ENCODE assay signal across 1 fruit fly cellular context in the genomic region with DNA sequence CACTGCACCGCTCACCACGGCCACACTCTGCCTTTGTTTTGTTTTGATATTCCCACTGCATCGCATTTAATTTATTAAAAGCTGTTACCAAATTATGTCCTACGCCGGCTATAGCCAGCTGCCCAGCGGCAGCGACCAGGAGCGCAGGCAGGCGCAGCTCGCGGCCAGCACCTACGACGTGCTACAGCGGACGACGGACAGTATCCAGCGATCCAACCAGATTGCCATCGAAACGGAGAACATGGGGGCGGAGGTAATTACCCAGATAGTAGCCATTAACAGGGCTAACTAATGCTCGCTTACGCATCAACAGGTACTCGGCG.
TF ChIP-seq lines count a peak whose summit lies in the region.

No protein-coding gene starts in this region.

TF ChIP-seq in whole organism, embryonic, 481 proteins besides CTCF, POLR2A, EP300 and RAD21 (continued from another document):
- TF ChIP-seq CG6689 (GFP tag; IDR thresholded peaks at IDR 0.05; lab: Robert Waterston, UW): no peak
- no peak for TF ChIP-seq HmgD (GFP tag; optimal IDR thresholded peaks at IDR 0.05; lab: Kevin White, UChicago)
- TF ChIP-seq ap (GFP tag; IDR thresholded peaks at IDR 0.05; lab: Robert Waterston, UW): no peak
- TF ChIP-seq CG6175 (GFP tag; IDR thresholded peaks at IDR 0.05; lab: Robert Waterston, UW): no peak
- no peak for TF ChIP-seq Sox100B (GFP tag; optimal IDR thresholded peaks at IDR 0.05; lab: Kevin White, UChicago)
- TF ChIP-seq CG4707 (GFP tag; optimal IDR thresholded peaks at IDR 0.05; lab: Kevin White, UChicago): no peak
- no peak for TF ChIP-seq slbo (GFP tag; IDR thresholded peaks at IDR 0.05; lab: Robert Waterston, UW)
- no peak for TF ChIP-seq crc (GFP tag; optimal IDR thresholded peaks at IDR 0.05; lab: Kevin White, UChicago)
- no peak for TF ChIP-seq CG9797 (GFP tag; optimal IDR thresholded peaks at IDR 0.05; lab: Kevin White, UChicago)
- TF ChIP-seq shn (GFP tag; optimal IDR thresholded peaks at IDR 0.05; lab: Kevin White, UChicago): no peak
- no peak for TF ChIP-seq chif (GFP tag; optimal IDR thresholded peaks at IDR 0.05; lab: Kevin White, UChicago)
- TF ChIP-seq dysf (GFP tag; IDR thresholded peaks at IDR 0.05; lab: Robert Waterston, UW): no peak
- TF ChIP-seq unc-4 (GFP tag; IDR thresholded peaks at IDR 0.05; lab: Robert Waterston, UW; ENCODE audit: partially characterized antibody): 0 out of 2 replicates have a peak, but pooled peaks have one; percentile 15
- TF ChIP-seq abd-A (tag; optimal IDR thresholded peaks at IDR 0.05; lab: Kevin White, UChicago): no peak
- no peak for TF ChIP-seq CG13775 (GFP tag; optimal IDR thresholded peaks at IDR 0.05; lab: Kevin White, UChicago)
- peak; percentile 18 for TF ChIP-seq Antp (GFP tag; optimal IDR thresholded peaks at IDR 0.05; lab: Kevin White, UChicago)
- TF ChIP-seq CG2889 (GFP tag; IDR thresholded peaks at IDR 0.05; lab: Robert Waterston, UW): no peak
- TF ChIP-seq esg (GFP tag; conservative IDR thresholded peaks at IDR 0.05; lab: Robert Waterston, UW): no peak
- TF ChIP-seq CG18619 (GFP tag; optimal IDR thresholded peaks at IDR 0.05; lab: Kevin White, UChicago): no peak
- no peak for TF ChIP-seq CG3726 (GFP tag; IDR thresholded peaks at IDR 0.05; lab: Robert Waterston, UW)
- no peak for TF ChIP-seq CG4820 (GFP tag; optimal IDR thresholded peaks at IDR 0.05; lab: Kevin White, UChicago)
- TF ChIP-seq Hr3 (GFP tag; optimal IDR thresholded peaks at IDR 0.05; lab: Kevin White, UChicago): no peak
- TF ChIP-seq dm (GFP tag; optimal IDR thresholded peaks at IDR 0.05; lab: Kevin White, UChicago): no peak
- TF ChIP-seq wdn (GFP tag; IDR thresholded peaks at IDR 0.05; lab: Robert Waterston, UW): no peak
- TF ChIP-seq bcd (GFP tag; optimal IDR thresholded peaks at IDR 0.05; lab: Kevin White, UChicago): no peak
- TF ChIP-seq CG9932 (GFP tag; IDR thresholded peaks at IDR 0.05; lab: Robert Waterston, UW): no peak
- TF ChIP-seq CG33213 (GFP tag; optimal IDR thresholded peaks at IDR 0.05; lab: Kevin White, UChicago): peak; percentile 36
- TF ChIP-seq CG14014 (GFP tag; IDR thresholded peaks at IDR 0.05; lab: Robert Waterston, UW): no peak
- 0 out of 2 replicates have a peak, but pooled peaks have one; percentile 3 for TF ChIP-seq amos (GFP tag; IDR thresholded peaks at IDR 0.05; lab: Robert Waterston, UW; ENCODE audit: partially characterized antibody)
- TF ChIP-seq CG18476 (GFP tag; optimal IDR thresholded peaks at IDR 0.05; lab: Kevin White, UChicago): no peak
- no peak for TF ChIP-seq danr (GFP tag; IDR thresholded peaks at IDR 0.05; lab: Robert Waterston, UW)
- TF ChIP-seq NfI (GFP tag; optimal IDR thresholded peaks at IDR 0.05; lab: Kevin White, UChicago): no peak
- TF ChIP-seq CG6654 (GFP tag; optimal IDR thresholded peaks at IDR 0.05; lab: Kevin White, UChicago): no peak
- TF ChIP-seq Opbp (GFP tag; IDR thresholded peaks at IDR 0.05; lab: Robert Waterston, UW; ENCODE audit: partially characterized antibody): no peak; the same call in 2 of the 3 replicates
- TF ChIP-seq fd64A (GFP tag; optimal IDR thresholded peaks at IDR 0.05; lab: Kevin White, UChicago): no peak
- TF ChIP-seq fu2 (GFP tag; optimal IDR thresholded peaks at IDR 0.05; lab: Kevin White, UChicago): no peak
- no peak for TF ChIP-seq hb (GFP tag; IDR thresholded peaks at IDR 0.05; lab: Robert Waterston, UW; ENCODE audit: partially characterized antibody)
- no peak for TF ChIP-seq CG1233 (GFP tag; optimal IDR thresholded peaks at IDR 0.05; lab: Kevin White, UChicago)
- TF ChIP-seq prd (optimal IDR thresholded peaks at IDR 0.05; lab: Kevin White, UChicago): no peak
- TF ChIP-seq prd (GFP tag; IDR thresholded peaks at IDR 0.05; lab: Robert Waterston, UW): no peak
- TF ChIP-seq CG8290 (GFP tag; optimal IDR thresholded peaks at IDR 0.05; lab: Kevin White, UChicago): no peak
- peak in 1 of 2 experiments; percentile 14 for TF ChIP-seq CG8290 (tag; optimal IDR thresholded peaks at IDR 0.05; lab: Kevin White, UChicago)
- TF ChIP-seq MBD-R2 (GFP tag; IDR thresholded peaks at IDR 0.05; lab: Robert Waterston, UW): peak; percentile 90
- TF ChIP-seq CG14667 (GFP tag; IDR thresholded peaks at IDR 0.05; lab: Robert Waterston, UW): no peak
- no peak for TF ChIP-seq kay (GFP tag; optimal IDR thresholded peaks at IDR 0.05; lab: Kevin White, UChicago)
- no peak for TF ChIP-seq HmgZ (tag; optimal IDR thresholded peaks at IDR 0.05; lab: Kevin White, UChicago)
- TF ChIP-seq TFAM (GFP tag; optimal IDR thresholded peaks at IDR 0.05; lab: Kevin White, UChicago): no peak
- no peak for TF ChIP-seq Aef1 (GFP tag; IDR thresholded peaks at IDR 0.05; lab: Robert Waterston, UW)
- TF ChIP-seq MESR4 (GFP tag; optimal IDR thresholded peaks at IDR 0.05; lab: Kevin White, UChicago): peak; percentile 55
- TF ChIP-seq Oli (tag; optimal IDR thresholded peaks at IDR 0.05; lab: Kevin White, UChicago): no peak
- peak; percentile 91 for TF ChIP-seq Ets65A (GFP tag; lab: Kevin White, UChicago)
- no peak for TF ChIP-seq Max (GFP tag; optimal IDR thresholded peaks at IDR 0.05; lab: Kevin White, UChicago)
- TF ChIP-seq CG13894 (tag; optimal IDR thresholded peaks at IDR 0.05; lab: Kevin White, UChicago): no peak
- peak; percentile 61; the same call in 2 of the 4 replicates for TF ChIP-seq chinmo (GFP tag; IDR thresholded peaks at IDR 0.05; lab: Robert Waterston, UW; ENCODE audit: partially characterized antibody)
- no peak for TF ChIP-seq CG7987 (GFP tag; optimal IDR thresholded peaks at IDR 0.05; lab: Kevin White, UChicago)
- no peak for TF ChIP-seq zfh1 (GFP tag; IDR thresholded peaks at IDR 0.05; lab: Robert Waterston, UW)
- no peak for TF ChIP-seq sqz (GFP tag; optimal IDR thresholded peaks at IDR 0.05; lab: Kevin White, UChicago)
- no peak for TF ChIP-seq CG7556 (GFP tag; optimal IDR thresholded peaks at IDR 0.05; lab: Kevin White, UChicago)
- TF ChIP-seq nerfin-2 (GFP tag; IDR thresholded peaks at IDR 0.05; lab: Robert Waterston, UW; ENCODE audit: partially characterized antibody): no peak
- peak; percentile 3; the same call in 1 of the 2 replicates for TF ChIP-seq ato (GFP tag; IDR thresholded peaks at IDR 0.05; lab: Robert Waterston, UW; ENCODE audit: partially characterized antibody)
- no peak for TF ChIP-seq NC2α (GFP tag; optimal IDR thresholded peaks at IDR 0.05; lab: Kevin White, UChicago)
- TF ChIP-seq unpg (GFP tag; optimal IDR thresholded peaks at IDR 0.05; lab: Kevin White, UChicago): no peak
- no peak for TF ChIP-seq fd3F (GFP tag; optimal IDR thresholded peaks at IDR 0.05; lab: Kevin White, UChicago)
- no peak for TF ChIP-seq gro (GFP tag; optimal IDR thresholded peaks at IDR 0.05; lab: Kevin White, UChicago)
- TF ChIP-seq grn (GFP tag; optimal IDR thresholded peaks at IDR 0.05; lab: Kevin White, UChicago): no peak
- no peak for TF ChIP-seq CG14441 (GFP tag; IDR thresholded peaks at IDR 0.05; lab: Robert Waterston, UW)
- no peak for TF ChIP-seq Elba2 (GFP tag; optimal IDR thresholded peaks at IDR 0.05; lab: Kevin White, UChicago)
- no peak for TF ChIP-seq CG7786 (GFP tag; optimal IDR thresholded peaks at IDR 0.05; lab: Kevin White, UChicago)
- TF ChIP-seq kah (GFP tag; optimal IDR thresholded peaks at IDR 0.05; lab: Kevin White, UChicago): no peak
- no peak for TF ChIP-seq Sox102F (GFP tag; optimal IDR thresholded peaks at IDR 0.05; lab: Kevin White, UChicago)
- peak; percentile 38; the same call in 1 of the 3 replicates for TF ChIP-seq knrl (GFP tag; IDR thresholded peaks at IDR 0.05; lab: Robert Waterston, UW; ENCODE audit: partially characterized antibody)
- TF ChIP-seq ftz-f1 (GFP tag; optimal IDR thresholded peaks at IDR 0.05; lab: Kevin White, UChicago): no peak
- TF ChIP-seq run (tag; optimal IDR thresholded peaks at IDR 0.05; lab: Kevin White, UChicago): no peak
- TF ChIP-seq CG7928 (GFP tag; optimal IDR thresholded peaks at IDR 0.05; lab: Kevin White, UChicago): no peak
- no peak for TF ChIP-seq hbn (GFP tag; IDR thresholded peaks at IDR 0.05; lab: Robert Waterston, UW; ENCODE audit: partially characterized antibody)
- peak; percentile 47; the same call in 1 of the 2 replicates for TF ChIP-seq vvl (GFP tag; IDR thresholded peaks at IDR 0.05; lab: Robert Waterston, UW)
- TF ChIP-seq sens (GFP tag; lab: Kevin White, UChicago): no peak
- TF ChIP-seq CG5180 (GFP tag; optimal IDR thresholded peaks at IDR 0.05; lab: Kevin White, UChicago): no peak
- TF ChIP-seq CG7963 (GFP tag; IDR thresholded peaks at IDR 0.05; lab: Robert Waterston, UW; ENCODE audit: partially characterized antibody): 0 out of 3 replicates have a peak, but pooled peaks have one; percentile 48
- TF ChIP-seq lov (optimal IDR thresholded peaks at IDR 0.05; lab: Kevin White, UChicago): no peak
- TF ChIP-seq lov (GFP tag; IDR thresholded peaks at IDR 0.05; lab: Robert Waterston, UW): 0 out of 3 replicates have a peak, but pooled peaks have one; percentile 2
- no peak for TF ChIP-seq CG14965 (GFP tag; optimal IDR thresholded peaks at IDR 0.05; lab: Kevin White, UChicago; ENCODE audit: borderline replicate concordance)
- no peak for TF ChIP-seq CG5953 (GFP tag; IDR thresholded peaks at IDR 0.05; lab: Robert Waterston, UW)
- no peak for TF ChIP-seq Jarid2 (GFP tag; optimal IDR thresholded peaks at IDR 0.05; lab: Kevin White, UChicago)
- TF ChIP-seq CG17328 (GFP tag; IDR thresholded peaks at IDR 0.05; lab: Robert Waterston, UW): no peak
- no peak for TF ChIP-seq slou (GFP tag; optimal IDR thresholded peaks at IDR 0.05; lab: Kevin White, UChicago)
- no peak for TF ChIP-seq vnd (GFP tag; IDR thresholded peaks at IDR 0.05; lab: Robert Waterston, UW; ENCODE audit: partially characterized antibody)
- peak; percentile 5 for TF ChIP-seq CG3163 (GFP tag; optimal IDR thresholded peaks at IDR 0.05; lab: Kevin White, UChicago)
- no peak for TF ChIP-seq CG7745 (tag; optimal IDR thresholded peaks at IDR 0.05; lab: Kevin White, UChicago)
- no peak for TF ChIP-seq CG11456 (GFP tag; IDR thresholded peaks at IDR 0.05; lab: Robert Waterston, UW)
- TF ChIP-seq tgo (GFP tag; IDR thresholded peaks at IDR 0.05; lab: Robert Waterston, UW): no peak
- TF ChIP-seq CG13123 (GFP tag; optimal IDR thresholded peaks at IDR 0.05; lab: Kevin White, UChicago): no peak
- TF ChIP-seq CG17612 (GFP tag; IDR thresholded peaks at IDR 0.05; lab: Robert Waterston, UW): no peak
- no peak for TF ChIP-seq ham (GFP tag; IDR thresholded peaks at IDR 0.05; lab: Robert Waterston, UW)
- TF ChIP-seq CG9437 (GFP tag; optimal IDR thresholded peaks at IDR 0.05; lab: Kevin White, UChicago): no peak
- TF ChIP-seq Dll (GFP tag; IDR thresholded peaks at IDR 0.05; lab: Robert Waterston, UW; ENCODE audit: partially characterized antibody): peak; percentile 44; the same call in 1 of the 4 replicates
- TF ChIP-seq Deaf1 (tag; optimal IDR thresholded peaks at IDR 0.05; lab: Kevin White, UChicago): no peak
- TF ChIP-seq Nf-YB (GFP tag; optimal IDR thresholded peaks at IDR 0.05; lab: Kevin White, UChicago): no peak
- TF ChIP-seq Rfx (GFP tag; IDR thresholded peaks at IDR 0.05; lab: Robert Waterston, UW): no peak; the same call in 1 of the 2 replicates
- TF ChIP-seq CG12236 (GFP tag; optimal IDR thresholded peaks at IDR 0.05; lab: Kevin White, UChicago): no peak
- no peak for TF ChIP-seq CG2712 (tag; optimal IDR thresholded peaks at IDR 0.05; lab: Kevin White, UChicago)
- TF ChIP-seq dmrt11E (tag; optimal IDR thresholded peaks at IDR 0.05; lab: Kevin White, UChicago): no peak
- no peak for TF ChIP-seq ttk (GFP tag; IDR thresholded peaks at IDR 0.05; lab: Robert Waterston, UW)
- no peak for TF ChIP-seq CG12299 (tag; optimal IDR thresholded peaks at IDR 0.05; lab: Kevin White, UChicago)
